Worm (Caenorhabditis elegans): Measurements from ENCODE around the gene mrps-14.

DNA sequence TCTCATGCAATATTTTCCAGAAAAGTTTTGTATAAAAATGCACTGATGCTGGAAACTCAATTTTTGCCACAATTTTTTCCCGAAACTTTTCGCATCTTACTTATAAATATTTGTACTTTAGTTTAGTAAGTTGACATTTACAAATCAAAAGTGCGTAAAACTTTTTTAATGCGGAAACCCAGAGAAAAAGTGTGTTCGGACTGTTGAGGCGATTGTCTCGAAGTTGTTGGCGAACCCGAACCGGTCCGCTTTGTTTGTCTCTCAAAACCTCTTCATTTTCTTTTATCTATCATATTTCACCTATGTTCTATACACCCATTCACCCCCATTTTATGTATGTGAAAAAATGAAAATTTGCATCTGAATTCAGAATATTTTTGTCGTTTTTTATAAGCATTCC is 21.7 kb downstream of the mrps-14 start:
- TF ChIP-seq pha-4 (tag; optimal IDR thresholded peaks at IDR 0.05), result no peak
- TF ChIP-seq F13H6.1 (tag; optimal IDR thresholded peaks at IDR 0.05), result no peak
- no peak for TF ChIP-seq nhr-11 (tag; optimal IDR thresholded peaks at IDR 0.05)
- no peak for TF ChIP-seq ceh-34 (tag; optimal IDR thresholded peaks at IDR 0.05)
- TF ChIP-seq dve-1 (tag; optimal IDR thresholded peaks at IDR 0.05), result no peak
